Fruit fly (Drosophila melanogaster) whole organism, embryonic: Measurements from ENCODE around the gene CG12171.

Source experiments
- Antp ChIP-seq: fragments of 200-800 bp; sonication (Bioruptor generic); optimal IDR thresholded peaks from 3 replicates; lab custom pipeline; 2016; ENCODE audit warnings: missing biosample characterization, missing genetic modification characterization
- BEAF-32 ChIP-seq: fragments of 200-800 bp; sonication (Bioruptor generic); optimal IDR thresholded peaks from 3 replicates; lab custom pipeline; 2017; ENCODE audit warnings: missing biosample characterization, missing genetic modification characterization, mild to moderate bottlenecking, moderate library complexity, missing genetic modification reagents
- CG10147 ChIP-seq: fragments of 200-800 bp; sonication (Bioruptor generic); optimal IDR thresholded peaks from 2 replicates; lab custom pipeline; 2019; ENCODE audit warnings: missing biosample characterization, mild to moderate bottlenecking, missing genetic modification characterization, moderate library complexity
- CG12071 ChIP-seq: fragments of 200-800 bp; sonication (Bioruptor generic); optimal IDR thresholded peaks from 3 replicates; lab custom pipeline; 2018; ENCODE audit warnings: missing biosample characterization, mild to moderate bottlenecking, missing genetic modification characterization
- CG13624 ChIP-seq: fragments of 200-800 bp; sonication (Bioruptor generic); optimal IDR thresholded peaks from 2 replicates; lab custom pipeline; 2016; ENCODE audit warnings: missing biosample characterization, missing genetic modification characterization
- CG13775 ChIP-seq: fragments of 200-800 bp; sonication (Bioruptor generic); optimal IDR thresholded peaks from 3 replicates; lab custom pipeline; 2017; ENCODE audit warnings: missing biosample characterization, mild to moderate bottlenecking, missing genetic modification characterization
- CG15269 ChIP-seq: fragments of 200-800 bp; sonication (Bioruptor generic); optimal IDR thresholded peaks from 2 replicates; lab custom pipeline; 2018; ENCODE audit warnings: missing biosample characterization, mild to moderate bottlenecking, missing genetic modification characterization, moderate library complexity
- CG15479 ChIP-seq: fragments of 200-800 bp; sonication (Bioruptor generic); optimal IDR thresholded peaks from 3 replicates; lab custom pipeline; 2019; ENCODE audit warnings: missing biosample characterization, mild to moderate bottlenecking, missing genetic modification characterization, moderate library complexity
- CG17361 ChIP-seq: fragments of 200-800 bp; sonication (Bioruptor generic); IDR thresholded peaks from 3 replicates; pipeline ENCODE4 v1.3.6; 2022; ENCODE audit warnings: missing biosample characterization, missing genetic modification characterization
- CG17829 ChIP-seq: fragments of 200-800 bp; optimal IDR thresholded peaks from 2 replicates; lab custom pipeline; 2019; ENCODE audit warnings: missing biosample characterization, mild to moderate bottlenecking, missing genetic modification characterization, moderate library complexity
- CG2875 ChIP-seq: fragments of 200-800 bp; sonication (Bioruptor generic); optimal IDR thresholded peaks from 2 replicates; lab custom pipeline; 2017; ENCODE audit warnings: missing biosample characterization, mild to moderate bottlenecking, missing genetic modification characterization, missing genetic modification reagents
- CG3065 ChIP-seq: fragments of 200-800 bp; sonication (Bioruptor generic); optimal IDR thresholded peaks from 2 replicates; lab custom pipeline; 2016; ENCODE audit warnings: missing biosample characterization, missing genetic modification characterization
- CG32772 ChIP-seq: fragments of 200-800 bp; sonication (Bioruptor generic); IDR thresholded peaks from 2 replicates; pipeline ENCODE4 v1.3.6; 2022; ENCODE audit warnings: missing biosample characterization, missing genetic modification characterization
- CG42726 ChIP-seq: fragments of 200-800 bp; sonication (Bioruptor generic); IDR thresholded peaks from 2 replicates; pipeline ENCODE4 v1.3.6; 2022; ENCODE audit warnings: missing biosample characterization, missing genetic modification characterization; ENCODE audit not compliant: partially characterized antibody
- CG4424 ChIP-seq: fragments of 200-800 bp; sonication (Bioruptor generic); optimal IDR thresholded peaks from 3 replicates; lab custom pipeline; 2016; ENCODE audit warnings: missing biosample characterization, missing genetic modification characterization
- CG4617 ChIP-seq: fragments of 200-800 bp; sonication (Bioruptor generic); optimal IDR thresholded peaks from 3 replicates; lab custom pipeline; 2016; ENCODE audit warnings: missing biosample characterization, missing genetic modification characterization, borderline replicate concordance
- CG7839 ChIP-seq: fragments of 200-800 bp; sonication (Bioruptor generic); optimal IDR thresholded peaks from 3 replicates; lab custom pipeline; 2018; ENCODE audit warnings: missing biosample characterization, mild to moderate bottlenecking, missing genetic modification characterization, moderate library complexity
- CG7963 ChIP-seq: fragments of 200-800 bp; sonication (Bioruptor generic); IDR thresholded peaks from 3 replicates; pipeline ENCODE4 v1.3.6; 2022; ENCODE audit warnings: missing biosample characterization, missing genetic modification characterization; ENCODE audit not compliant: partially characterized antibody
- CG8089 ChIP-seq: fragments of 200-800 bp; sonication (Bioruptor generic); optimal IDR thresholded peaks from 3 replicates; lab custom pipeline; 2016; ENCODE audit warnings: missing biosample characterization, missing genetic modification characterization
- CG8281 ChIP-seq: fragments of 200-800 bp; sonication (Bioruptor generic); optimal IDR thresholded peaks from 2 replicates; lab custom pipeline; 2018; ENCODE audit warnings: missing biosample characterization, mild to moderate bottlenecking, missing genetic modification characterization, moderate library complexity
- Doc3 ChIP-seq: fragments of 200-800 bp; sonication (Bioruptor generic); IDR thresholded peaks from 3 replicates; pipeline ENCODE4 v1.3.6; 2022; ENCODE audit warnings: missing biosample characterization, missing genetic modification characterization; ENCODE audit not compliant: partially characterized antibody
- HLH4C ChIP-seq: fragments of 200-800 bp; sonication (Bioruptor generic); IDR thresholded peaks from 3 replicates; pipeline ENCODE4 v1.3.6; 2022; ENCODE audit warnings: missing biosample characterization, missing genetic modification characterization; ENCODE audit not compliant: partially characterized antibody
- HmgD ChIP-seq: fragments of 200-800 bp; sonication (Bioruptor generic); optimal IDR thresholded peaks from 3 replicates; lab custom pipeline; 2016; ENCODE audit warnings: missing biosample characterization, missing genetic modification characterization
- Lim3 ChIP-seq: fragments of 200-800 bp; sonication (Bioruptor generic); IDR thresholded peaks from 2 replicates; pipeline ENCODE4 v1.3.6; 2022; ENCODE audit warnings: missing biosample characterization, missing genetic modification characterization
- PHDP ChIP-seq: fragments of 200-800 bp; sonication (Bioruptor generic); optimal IDR thresholded peaks from 3 replicates; lab custom pipeline; 2018; ENCODE audit warnings: missing biosample characterization, mild to moderate bottlenecking, missing genetic modification characterization, moderate library complexity
- Stat92E ChIP-seq, 3 experiments: fragments of >200 bp in 2 of 3; fragments of 200-800 bp in 1 of 3; sonication (Bioruptor generic) in 1 of 3; optimal IDR thresholded peaks; 2 replicates each; lab custom pipeline; 2017 to 2019; ENCODE audit warnings: missing biosample characterization in 3 of 3, missing genetic modification characterization in 3 of 3, mild to moderate bottlenecking in 1 of 3, moderate library complexity in 1 of 3
- aop ChIP-seq: fragments of 200-800 bp; sonication (Bioruptor generic); IDR thresholded peaks from 2 replicates; pipeline ENCODE4 v1.3.6; 2022; ENCODE audit warnings: missing biosample characterization, missing genetic modification characterization
- az2 ChIP-seq: fragments of 200-800 bp; sonication (Bioruptor generic); optimal IDR thresholded peaks from 3 replicates; lab custom pipeline; 2016; ENCODE audit warnings: missing biosample characterization, missing genetic modification characterization
- br ChIP-seq: fragments of >200 bp; optimal IDR thresholded peaks from 2 replicates; lab custom pipeline; 2017
- crol ChIP-seq: fragments of 200-800 bp; sonication (Bioruptor generic); IDR thresholded peaks from 2 replicates; pipeline ENCODE4 v1.3.6; 2022; ENCODE audit warnings: missing biosample characterization, missing genetic modification characterization
- gt ChIP-seq: fragments of 200-800 bp; sonication (Bioruptor generic); IDR thresholded peaks from 2 replicates; pipeline ENCODE4 v1.3.6; 2022; ENCODE audit warnings: missing biosample characterization, missing genetic modification characterization
- jing ChIP-seq: fragments of 200-800 bp; sonication (Bioruptor generic); optimal IDR thresholded peaks from 2 replicates; lab custom pipeline; 2018; ENCODE audit warnings: missing biosample characterization, mild to moderate bottlenecking, missing genetic modification characterization
- ken ChIP-seq: fragments of 200-800 bp; sonication (Bioruptor generic); IDR thresholded peaks from 3 replicates; pipeline ENCODE4 v1.3.6; 2022; ENCODE audit warnings: missing biosample characterization, missing genetic modification characterization
- knrl ChIP-seq: fragments of 200-800 bp; sonication (Bioruptor generic); IDR thresholded peaks from 3 replicates; pipeline ENCODE4 v1.3.6; 2022; ENCODE audit warnings: missing biosample characterization, missing genetic modification characterization; ENCODE audit not compliant: partially characterized antibody
- lmd ChIP-seq: fragments of 200-800 bp; sonication (Bioruptor generic); IDR thresholded peaks from 2 replicates; pipeline ENCODE4 v1.3.6; 2022; ENCODE audit warnings: missing biosample characterization, missing genetic modification characterization
- mirr ChIP-seq: fragments of 200-800 bp; sonication (Bioruptor generic); optimal IDR thresholded peaks from 3 replicates; lab custom pipeline; 2018; ENCODE audit warnings: missing biosample characterization, mild to moderate bottlenecking, missing genetic modification characterization
- mld ChIP-seq: fragments of 200-800 bp; sonication (Bioruptor generic); IDR thresholded peaks from 3 replicates; pipeline ENCODE4 v1.3.6; 2022; ENCODE audit warnings: missing biosample characterization, missing genetic modification characterization; ENCODE audit not compliant: partially characterized antibody
- oc ChIP-seq: fragments of 200-800 bp; sonication (Bioruptor generic); optimal IDR thresholded peaks from 2 replicates; lab custom pipeline; 2018; ENCODE audit warnings: missing biosample characterization, mild to moderate bottlenecking, missing genetic modification characterization, moderate library complexity
- odd ChIP-seq: fragments of 200-800 bp; sonication (Bioruptor generic); optimal IDR thresholded peaks from 2 replicates; lab custom pipeline; 2017; ENCODE audit warnings: missing biosample characterization, mild to moderate bottlenecking, missing genetic modification characterization
- pum ChIP-seq: fragments of 200-800 bp; sonication (Bioruptor generic); optimal IDR thresholded peaks from 2 replicates; lab custom pipeline; 2016; ENCODE audit warnings: missing biosample characterization, missing genetic modification characterization
- ro ChIP-seq: fragments of 200-800 bp; sonication (Bioruptor generic); IDR thresholded peaks from 2 replicates; pipeline ENCODE4 v1.3.6; 2022; ENCODE audit warnings: missing biosample characterization, missing genetic modification characterization
- sc ChIP-seq, 3 experiments: fragments of >200 bp in 2 of 3; fragments of 200-800 bp in 1 of 3; sonication (Bioruptor generic) in 1 of 3; optimal IDR thresholded peaks; 2 replicates in 2 of 3; 3 replicates in 1 of 3; lab custom pipeline; 2017; ENCODE audit warnings: mild to moderate bottlenecking in 1 of 3, missing biosample characterization in 1 of 3, missing genetic modification characterization in 1 of 3, missing genetic modification reagents in 1 of 3
- sens-2 ChIP-seq: fragments of 200-800 bp; sonication (Bioruptor generic); IDR thresholded peaks from 2 replicates; pipeline ENCODE4 v1.3.6; 2022; ENCODE audit warnings: missing biosample characterization, missing genetic modification characterization
- sob ChIP-seq: fragments of 200-800 bp; sonication (Bioruptor generic); IDR thresholded peaks from 2 replicates; pipeline ENCODE4 v1.3.6; 2022; ENCODE audit warnings: missing biosample characterization, missing genetic modification characterization
- sug ChIP-seq: fragments of 200-800 bp; optimal IDR thresholded peaks from 2 replicates; lab custom pipeline; 2019; ENCODE audit warnings: missing biosample characterization, mild to moderate bottlenecking, missing genetic modification characterization, moderate library complexity
- tx ChIP-seq: fragments of 200-800 bp; sonication (Bioruptor generic); optimal IDR thresholded peaks from 2 replicates; lab custom pipeline; 2016; ENCODE audit warnings: missing biosample characterization, missing genetic modification characterization
- unc-4 ChIP-seq: fragments of 200-800 bp; sonication (Bioruptor generic); IDR thresholded peaks from 2 replicates; pipeline ENCODE4 v1.3.6; 2022; ENCODE audit warnings: missing biosample characterization, missing genetic modification characterization; ENCODE audit not compliant: partially characterized antibody
- vnd ChIP-seq: fragments of 200-800 bp; sonication (Bioruptor generic); IDR thresholded peaks from 3 replicates; pipeline ENCODE4 v1.3.6; 2022; ENCODE audit warnings: missing biosample characterization, missing genetic modification characterization; ENCODE audit not compliant: partially characterized antibody
- yki ChIP-seq: fragments of >200 bp; optimal IDR thresholded peaks from 3 replicates; lab custom pipeline; 2018

CG12171 gene

DNA sequence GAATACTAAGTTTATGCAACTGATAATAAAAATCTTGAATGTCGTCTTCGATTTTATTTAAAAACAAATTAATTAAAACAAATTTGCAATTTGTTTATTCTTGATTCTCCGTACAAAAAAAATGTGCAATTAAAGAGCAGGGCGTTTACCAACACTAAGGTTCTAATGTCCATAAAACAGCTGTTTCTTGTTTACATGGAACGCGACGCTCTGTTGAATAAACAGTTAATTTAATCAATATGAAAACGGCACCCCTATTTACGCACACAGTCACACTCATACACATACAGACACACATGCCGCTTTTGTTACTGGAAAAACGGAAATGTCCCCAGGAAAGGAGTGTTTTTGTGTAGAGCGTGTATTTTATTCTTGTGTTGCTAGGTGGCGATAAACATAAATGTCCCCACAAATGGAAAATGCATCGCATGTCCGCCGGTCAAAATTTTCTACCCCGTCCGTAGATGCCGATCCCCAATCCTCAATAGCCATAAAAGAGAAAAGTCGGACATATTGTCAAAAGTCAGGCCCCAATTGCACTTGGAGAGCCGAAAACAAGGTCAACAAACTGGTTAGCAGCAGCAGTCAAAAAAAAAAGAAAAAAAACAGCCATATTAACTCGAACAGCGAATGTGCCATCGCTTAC is 10.3 kb upstream of the CG12171 start (continued):
- TF ChIP-seq crol (GFP tag; lab: Robert Waterston, UW), result no peak
- TF ChIP-seq knrl (GFP tag; lab: Robert Waterston, UW), result no peak
- no peak for TF ChIP-seq ro (GFP tag; lab: Robert Waterston, UW)
- TF ChIP-seq aop (GFP tag; lab: Robert Waterston, UW), result no peak
- TF ChIP-seq unc-4, result no peak
- TF ChIP-seq CG15269 (tag; lab: Kevin White, UChicago), result peak; percentile 70
- TF ChIP-seq CG4424 (GFP tag; lab: Kevin White, UChicago), result peak; percentile 61
- no peak for TF ChIP-seq BEAF-32 (GFP tag; lab: Kevin White, UChicago)
- TF ChIP-seq CG2875 (GFP tag; lab: Kevin White, UChicago), result peak; percentile 91
- TF ChIP-seq oc, result peak; percentile 76
- TF ChIP-seq sens-2 (GFP tag; lab: Robert Waterston, UW), result no peak
- TF ChIP-seq HmgD (GFP tag; lab: Kevin White, UChicago), result peak; percentile 47
- no peak for TF ChIP-seq yki (lab: Kevin White, UChicago)
- TF ChIP-seq Lim3 (GFP tag; lab: Robert Waterston, UW), result no peak
- TF ChIP-seq gt (GFP tag; lab: Robert Waterston, UW), result no peak
- TF ChIP-seq CG42726 (GFP tag; lab: Robert Waterston, UW), result no peak
- no peak for TF ChIP-seq ken (GFP tag; lab: Robert Waterston, UW)
- TF ChIP-seq pum (GFP tag; lab: Kevin White, UChicago), result peak; percentile 28
- peak; percentile 56 for TF ChIP-seq Antp (GFP tag; lab: Kevin White, UChicago)
- peak; percentile 45 for TF ChIP-seq CG4617 (GFP tag; lab: Kevin White, UChicago)
- peak; percentile 90 for TF ChIP-seq mirr (GFP tag; lab: Kevin White, UChicago)
- peak; percentile 76 for TF ChIP-seq PHDP (tag; lab: Kevin White, UChicago)
- TF ChIP-seq br (lab: Kevin White, UChicago), result no peak
- TF ChIP-seq mld (GFP tag; lab: Robert Waterston, UW), result no peak
- peak; percentile 57 for TF ChIP-seq sug
- peak; percentile 52 for TF ChIP-seq CG13775 (GFP tag; lab: Kevin White, UChicago)
- TF ChIP-seq CG7839 (tag; lab: Kevin White, UChicago), result peak; percentile 57
- peak; percentile 66 for TF ChIP-seq CG15479 (GFP tag; lab: Kevin White, UChicago)
- no peak for TF ChIP-seq CG32772
- peak; percentile 28 for TF ChIP-seq CG13624 (GFP tag; lab: Kevin White, UChicago)
- peak; percentile 40 for TF ChIP-seq az2 (GFP tag; lab: Kevin White, UChicago)
- no peak for TF ChIP-seq Doc3 (GFP tag; lab: Robert Waterston, UW)
- no peak for TF ChIP-seq lmd (GFP tag; lab: Robert Waterston, UW)
- no peak for TF ChIP-seq HLH4C (GFP tag; lab: Robert Waterston, UW)
- TF ChIP-seq sob, result no peak
- TF ChIP-seq tx (GFP tag; lab: Kevin White, UChicago), result no peak
- peak; percentile 64 for TF ChIP-seq CG8281 (tag; lab: Kevin White, UChicago)
- TF ChIP-seq CG12071 (GFP tag; lab: Kevin White, UChicago), result peak; percentile 86
- no peak for TF ChIP-seq vnd (GFP tag; lab: Robert Waterston, UW)
- TF ChIP-seq jing, result no peak
- peak; percentile 64 for TF ChIP-seq CG17829 (tag; lab: Kevin White, UChicago)
- TF ChIP-seq sc (optimal IDR thresholded peaks at IDR 0.05; lab: Kevin White, UChicago), result no peak
- peak; percentile 76 for TF ChIP-seq sc (GFP tag; optimal IDR thresholded peaks at IDR 0.05; lab: Kevin White, UChicago)
- peak; percentile 26 for TF ChIP-seq CG3065 (GFP tag; lab: Kevin White, UChicago)
- no peak for TF ChIP-seq CG7963 (GFP tag; lab: Robert Waterston, UW)
- no peak for TF ChIP-seq CG17361 (GFP tag; lab: Robert Waterston, UW)
- peak; percentile 83 for TF ChIP-seq odd (GFP tag; lab: Kevin White, UChicago)
- peak in 1 of 3 experiments; percentile 78 for TF ChIP-seq Stat92E (GFP tag; optimal IDR thresholded peaks at IDR 0.05; lab: Kevin White, UChicago)
- peak; percentile 79 for TF ChIP-seq CG8089 (GFP tag; lab: Kevin White, UChicago)
- peak; percentile 65 for TF ChIP-seq CG10147 (GFP tag; lab: Kevin White, UChicago)
